Worm (Caenorhabditis elegans): ENCODE measurements around the gene col-88.

Gene col-88

ce11 chrIII:25582-25996 lies 15.3 kb upstream of the col-88 start (continued):
- TF ChIP-seq skn-1 (tag; optimal IDR thresholded peaks at IDR 0.05) (peak; percentile 43), swsn-7 (tag; optimal IDR thresholded peaks at IDR 0.05) (peak; percentile 78), ceh-88 (GFP tag; IDR thresholded peaks at IDR 0.05) (no peak), F16B12.6 (tag; optimal IDR thresholded peaks at IDR 0.05) (no peak), tlp-1 (tag; optimal IDR thresholded peaks at IDR 0.05) (no peak), lin-14 (GFP tag; optimal IDR thresholded peaks at IDR 0.05) (peak; percentile 94), unc-98 (GFP tag; IDR thresholded peaks at IDR 0.05) (no peak), ceh-63 (GFP tag; optimal IDR thresholded peaks at IDR 0.05) (no peak), lin-13 (GFP tag; optimal IDR thresholded peaks at IDR 0.05) (peak; percentile 30), unc-86 (tag; optimal IDR thresholded peaks at IDR 0.05) (peak; percentile 78), unc-62 (GFP tag; optimal IDR thresholded peaks at IDR 0.05) (no peak), C04F5.9 (tag; optimal IDR thresholded peaks at IDR 0.05) (no peak), nhr-237 (tag; optimal IDR thresholded peaks at IDR 0.05) (no peak), Y116A8C.19 (tag; optimal IDR thresholded peaks at IDR 0.05; ENCODE audit: borderline replicate concordance) (no peak), ceh-90 (tag; optimal IDR thresholded peaks at IDR 0.05) (no peak), lsy-2 (tag; optimal IDR thresholded peaks at IDR 0.05) (peak; percentile 55 to 59), sup-37 (GFP tag; optimal IDR thresholded peaks at IDR 0.05) (no peak), ceh-8 (GFP tag; optimal IDR thresholded peaks at IDR 0.05) (peak; percentile 26), lir-3 (tag; optimal IDR thresholded peaks at IDR 0.05; ENCODE audit: poor library complexity) (no peak), sox-4 (tag; optimal IDR thresholded peaks at IDR 0.05) (peak; percentile 74), snpc-4 (tag; optimal IDR thresholded peaks at IDR 0.05) (no peak), efl-1 (optimal IDR thresholded peaks at IDR 0.05) (peak; percentile 54 to 61), efl-1 (GFP tag; optimal IDR thresholded peaks at IDR 0.05 in 1 of 2) (peak; percentile 17 to 92), mep-1 (tag; optimal IDR thresholded peaks at IDR 0.05) (peak; percentile 20), lin-39 (tag; optimal IDR thresholded peaks at IDR 0.05) (no peak), nhr-76 (tag; optimal IDR thresholded peaks at IDR 0.05) (no peak), aha-1 (tag; optimal IDR thresholded peaks at IDR 0.05) (no peak), efl-3 (GFP tag; optimal IDR thresholded peaks at IDR 0.05) (no peak), aly-2 (tag; optimal IDR thresholded peaks at IDR 0.05) (no peak), dsc-1 (tag; optimal IDR thresholded peaks at IDR 0.05) (peak; percentile 66), xbp-1 (tag; optimal IDR thresholded peaks at IDR 0.05) (peak; percentile 52), nhr-11 (tag; optimal IDR thresholded peaks at IDR 0.05) (no peak), fkh-4 (tag; optimal IDR thresholded peaks at IDR 0.05; ENCODE audit: borderline replicate concordance) (no peak), fkh-8 (tag; optimal IDR thresholded peaks at IDR 0.05) (peak; percentile 79), ceh-82 (tag; optimal IDR thresholded peaks at IDR 0.05) (peak; percentile 46 to 85 (median 77)), jun-1 (tag; optimal IDR thresholded peaks at IDR 0.05) (peak; percentile 70), hpl-2 (GFP tag; optimal IDR thresholded peaks at IDR 0.05) (no peak), elt-2 (tag; optimal IDR thresholded peaks at IDR 0.05) (no peak), nhr-90 (tag; optimal IDR thresholded peaks at IDR 0.05; ENCODE audit: poor library complexity) (no peak), pqm-1 (tag; optimal IDR thresholded peaks at IDR 0.05) (no peak)

DNA sequence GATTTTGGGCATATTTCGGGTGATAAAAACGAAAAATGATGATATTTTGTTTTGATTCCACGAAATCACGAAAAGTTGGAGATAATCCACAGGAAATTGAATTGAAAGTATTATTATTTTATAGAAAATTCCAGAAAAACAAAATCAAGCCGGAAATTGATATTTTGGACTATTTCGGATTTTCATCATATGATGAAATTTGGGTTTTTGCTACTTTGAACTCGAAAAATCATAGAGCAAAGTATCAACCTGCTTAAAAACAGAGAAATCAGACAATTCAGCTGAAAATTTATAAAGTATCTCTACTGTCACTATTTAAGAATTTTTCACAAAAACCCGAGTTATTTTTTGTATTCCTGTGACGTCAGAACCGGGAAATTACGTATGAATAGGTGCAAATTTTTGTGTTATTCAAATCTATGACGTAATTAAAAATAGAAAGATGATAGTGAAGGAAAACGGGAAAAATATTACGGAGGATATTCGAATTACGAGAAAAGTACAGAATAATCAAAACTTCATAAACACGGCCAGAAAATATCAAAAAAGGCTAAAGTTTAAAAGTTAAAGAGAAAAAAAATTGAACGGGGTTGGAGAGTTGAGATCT lies 13.4 kb upstream of the col-88 start:
- TF ChIP-seq isw-1 (GFP tag; IDR thresholded peaks at IDR 0.05) (no peak), nhr-76 (tag; optimal IDR thresholded peaks at IDR 0.05) (no peak), fos-1 (tag; optimal IDR thresholded peaks at IDR 0.05) (no peak), C04F5.9 (tag; optimal IDR thresholded peaks at IDR 0.05) (no peak), ama-1 (optimal IDR thresholded peaks at IDR 0.05) (no peak), mef-2 (tag; optimal IDR thresholded peaks at IDR 0.05) (no peak), lir-3 (tag; optimal IDR thresholded peaks at IDR 0.05; ENCODE audit: poor library complexity) (no peak), mab-9 (GFP tag; IDR thresholded peaks at IDR 0.05) (no peak), lin-35 (GFP tag; optimal IDR thresholded peaks at IDR 0.05) (no peak), ceh-82 (tag; optimal IDR thresholded peaks at IDR 0.05) (no peak), sup-37 (GFP tag; optimal IDR thresholded peaks at IDR 0.05) (no peak), elt-3 (tag; optimal IDR thresholded peaks at IDR 0.05) (no peak), pqm-1 (tag; optimal IDR thresholded peaks at IDR 0.05) (no peak), lsy-2 (tag; optimal IDR thresholded peaks at IDR 0.05) (no peak), ceh-88 (GFP tag; IDR thresholded peaks at IDR 0.05) (no peak), nhr-71 (tag; optimal IDR thresholded peaks at IDR 0.05) (peak; percentile 34), efl-3 (GFP tag; optimal IDR thresholded peaks at IDR 0.05) (no peak), zag-1 (tag; optimal IDR thresholded peaks at IDR 0.05) (no peak), egl-27 (tag; optimal IDR thresholded peaks at IDR 0.05) (no peak), ceh-63 (GFP tag; optimal IDR thresholded peaks at IDR 0.05) (no peak), lin-15B (tag; optimal IDR thresholded peaks at IDR 0.05) (no peak), nhr-11 (tag; optimal IDR thresholded peaks at IDR 0.05) (no peak), hpl-2 (GFP tag; optimal IDR thresholded peaks at IDR 0.05) (no peak), ets-5 (GFP tag; IDR thresholded peaks at IDR 0.05) (no peak), zip-4 (GFP tag; optimal IDR thresholded peaks at IDR 0.05) (no peak)
